Worm (Caenorhabditis elegans): ENCODE data around the gene nkcc-1.

Gene nkcc-1

ce11 chrIV:14114357-14114756 lies 9.5 kb downstream of the nkcc-1 start:
- no peak for TF ChIP-seq unc-62 (GFP tag; optimal IDR thresholded peaks at IDR 0.05)

DNA sequence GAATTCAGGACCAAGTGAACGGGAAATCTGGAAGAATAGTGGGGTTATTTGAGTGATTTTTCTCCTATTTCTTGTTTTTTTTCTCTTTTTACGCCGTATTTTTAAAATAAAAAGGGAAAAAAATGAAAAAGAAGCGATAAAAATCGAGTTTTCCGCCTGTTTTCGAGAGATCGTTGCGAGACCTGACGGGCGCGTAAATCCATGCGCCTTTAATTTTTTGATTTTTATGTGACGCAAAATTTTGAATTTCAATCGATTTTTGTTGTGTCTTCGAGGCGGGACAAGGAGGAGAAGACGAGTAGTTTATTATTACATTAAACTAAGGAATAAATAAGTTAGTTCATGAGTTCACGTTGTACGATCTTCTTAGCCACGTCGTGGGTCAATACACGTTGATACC lies 10.2 kb downstream of the nkcc-1 start:
- no peak for TF ChIP-seq unc-62 (GFP tag; optimal IDR thresholded peaks at IDR 0.05)

DNA sequence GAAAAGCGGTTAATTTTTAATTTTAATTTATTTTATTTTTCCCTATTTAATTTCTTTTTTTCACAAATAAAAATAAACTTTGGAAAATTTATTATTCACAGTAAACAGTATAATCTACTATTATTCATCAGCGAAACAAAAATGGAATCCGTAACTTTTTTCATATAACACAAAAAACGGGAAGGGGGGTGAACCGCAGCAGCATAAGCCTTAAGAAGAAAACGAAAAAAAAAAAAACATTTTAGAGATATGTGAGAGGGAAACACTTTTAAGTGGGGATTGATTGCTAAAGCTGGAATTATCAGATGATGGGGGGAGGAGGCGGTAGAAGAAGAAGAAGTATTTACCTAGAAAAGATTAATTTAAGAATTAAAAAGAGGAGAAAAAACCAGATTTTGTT lies 16.2 kb downstream of the nkcc-1 start:
- TF ChIP-seq unc-62 (GFP tag; optimal IDR thresholded peaks at IDR 0.05) = no peak

ce11 chrIV:14106274-14106673 lies 17.6 kb downstream of the nkcc-1 start, which contains the start of gene ins-34:
Gene ins-34 (plus strand): TSS chrIV:14106574.
- TF ChIP-seq unc-62 (GFP tag; optimal IDR thresholded peaks at IDR 0.05) = no peak

DNA sequence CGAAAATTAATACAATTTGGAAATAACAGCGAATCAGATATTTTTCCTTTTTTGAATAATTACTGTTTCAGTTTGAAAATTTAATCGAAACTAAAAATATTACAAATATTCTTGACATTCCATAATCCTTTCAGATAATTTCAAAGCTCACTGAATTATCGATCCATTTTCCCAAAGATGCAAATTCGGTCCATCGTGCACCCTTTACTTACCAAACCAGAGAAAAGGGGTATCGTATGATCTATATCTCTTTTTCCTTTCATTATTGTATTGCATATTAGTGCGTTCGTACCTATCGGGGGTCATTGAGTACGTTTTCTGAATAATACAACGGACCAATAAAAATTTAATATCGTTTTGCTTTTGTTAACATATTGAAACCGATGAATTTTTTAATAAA lies 19.1 kb downstream of the nkcc-1 start:
- no peak for TF ChIP-seq unc-62 (GFP tag; optimal IDR thresholded peaks at IDR 0.05)

ce11 chrIV:14103054-14103453 lies 20.8 kb downstream of the nkcc-1 start, which contains the start of gene F52B11.5:
Gene F52B11.5 (minus strand): TSS chrIV:14103231.
- no peak for TF ChIP-seq unc-62 (GFP tag; optimal IDR thresholded peaks at IDR 0.05)

DNA sequence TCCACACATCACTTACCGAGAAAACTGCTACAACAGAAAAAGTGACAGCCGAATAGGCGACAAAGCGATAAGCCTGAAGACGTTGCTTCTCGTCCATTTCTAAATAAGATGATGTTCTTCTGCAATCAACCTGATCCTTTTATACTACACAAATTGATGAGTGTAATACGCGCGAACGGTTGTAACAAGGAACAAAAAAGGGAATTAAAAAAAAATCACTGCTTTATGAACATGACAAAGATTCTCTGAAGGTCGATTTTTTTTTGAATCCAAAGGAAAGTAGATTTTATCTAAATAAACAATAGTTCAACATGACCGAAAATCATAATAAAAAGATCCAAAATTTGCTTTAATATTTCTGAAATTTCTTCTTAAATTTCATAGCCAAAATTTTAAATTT lies 24.6 kb downstream of the nkcc-1 start, which contains the start of gene col-133:
Gene col-133, minus strand, starts transcription at position 101 of the 400 bp plus-strand sequence.
- no peak for TF ChIP-seq unc-62 (GFP tag; optimal IDR thresholded peaks at IDR 0.05)

ce11 chrIV:14098540-14099098 lies 25.2 kb downstream of the nkcc-1 start:
- no peak for TF ChIP-seq unc-62 (GFP tag; optimal IDR thresholded peaks at IDR 0.05)

ce11 chrIV:14091242-14091641 lies 32.6 kb downstream of the nkcc-1 start, which contains the start of gene noah-2:
Gene noah-2 (plus strand): TSS chrIV:14091254.
- TF ChIP-seq unc-62 (GFP tag; optimal IDR thresholded peaks at IDR 0.05) = no peak

ce11 chrIV:14089749-14090148 lies 34.1 kb downstream of the nkcc-1 start:
- TF ChIP-seq unc-62 (GFP tag; optimal IDR thresholded peaks at IDR 0.05) = no peak

DNA sequence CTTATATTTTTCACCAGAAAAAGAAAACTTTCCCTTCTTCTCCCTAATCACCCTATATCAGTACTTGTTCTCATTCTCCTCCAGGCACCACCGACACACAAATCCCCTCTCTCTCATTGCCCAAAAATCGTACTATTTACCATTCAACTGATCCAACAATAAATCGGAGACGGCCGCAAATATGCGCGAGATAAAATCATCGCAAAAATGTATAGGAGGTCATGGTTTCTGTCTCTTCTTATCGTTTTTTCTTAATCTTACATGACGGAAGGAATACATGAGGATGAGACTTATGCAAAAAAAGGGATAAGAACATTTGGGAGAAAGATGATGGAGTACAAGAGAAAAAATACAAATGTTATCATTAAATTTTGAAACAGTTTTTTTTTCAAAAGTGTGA lies 37.5 kb downstream of the nkcc-1 start:
- no peak for TF ChIP-seq unc-62 (GFP tag; optimal IDR thresholded peaks at IDR 0.05)

- no peak for TF ChIP-seq unc-62 (GFP tag; optimal IDR thresholded peaks at IDR 0.05)
Observed at ce11 chrIV:14083505-14083904, 40.4 kb downstream of the nkcc-1 start, which contains the start of gene F52B11.2. Gene F52B11.2 (plus strand): TSS chrIV:14083568.

- no peak for TF ChIP-seq unc-62 (GFP tag; optimal IDR thresholded peaks at IDR 0.05)
Observed at ce11 chrIV:14082956-14083355, 40.9 kb downstream of the nkcc-1 start.

- no peak for TF ChIP-seq unc-62 (GFP tag; optimal IDR thresholded peaks at IDR 0.05)
Observed at ce11 chrIV:14077135-14077534, 46.7 kb downstream of the nkcc-1 start, which contains the start of gene cfp-1. Gene cfp-1 (plus strand): TSS chrIV:14077435.

DNA sequence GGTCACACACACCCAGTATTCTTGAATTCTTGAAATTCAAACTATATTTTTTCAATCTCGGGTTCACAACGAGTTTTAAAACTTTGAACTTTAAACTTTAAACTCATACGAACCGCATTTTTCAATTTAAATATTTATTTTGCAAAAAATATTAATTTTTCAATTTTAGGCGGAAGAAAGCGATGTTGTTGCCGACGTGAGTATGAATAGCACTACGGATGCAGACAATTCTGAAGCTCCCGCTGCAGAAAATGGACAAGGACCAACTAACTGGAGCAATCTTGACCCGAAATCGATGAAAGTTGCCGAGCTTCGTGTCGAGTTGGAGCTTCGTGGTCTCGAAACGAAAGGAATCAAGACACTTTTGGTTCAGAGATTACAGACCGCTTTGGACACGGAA lies 49.4 kb downstream of the nkcc-1 start:
- TF ChIP-seq unc-62 (GFP tag; optimal IDR thresholded peaks at IDR 0.05) = no peak

- no peak for TF ChIP-seq unc-62 (GFP tag; optimal IDR thresholded peaks at IDR 0.05)
Observed at ce11 chrIV:14072011-14072649, 51.7 kb downstream of the nkcc-1 start.

DNA sequence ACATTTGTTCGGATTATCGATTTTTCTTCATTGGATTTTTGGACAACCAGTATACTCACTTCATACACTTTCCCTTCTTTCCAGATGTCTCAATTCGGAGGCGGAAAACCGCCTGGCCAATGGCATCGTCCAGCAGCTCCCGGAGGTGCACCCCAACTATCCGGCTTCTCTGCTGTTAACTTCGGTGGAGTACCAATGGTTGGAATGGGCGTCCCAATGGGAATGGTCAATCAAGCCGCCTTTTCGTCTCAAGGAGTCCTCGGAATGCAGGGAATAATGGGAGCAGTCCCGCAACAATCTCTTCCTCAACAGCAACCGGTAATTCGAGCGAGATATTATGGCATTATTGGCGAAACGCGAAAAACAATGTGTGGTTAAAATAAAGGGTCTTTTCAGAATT lies 52.4 kb downstream of the nkcc-1 start, which contains the start of gene ccar-1:
Gene ccar-1, plus strand, starts transcription at position 83 of the 400 bp plus-strand sequence.
- no peak for TF ChIP-seq unc-62 (GFP tag; optimal IDR thresholded peaks at IDR 0.05)

Data from whole organism, dauer.